Worm (Caenorhabditis elegans) whole organism, L1 larva: ENCODE results near the gene K07C11.10.

Experiments used
- C34B4.2 ChIP-seq: sonication (generic microtip); optimal IDR thresholded peaks from 2 replicates; lab custom pipeline; 2017; ENCODE audit warnings: mild to moderate bottlenecking, missing genetic modification characterization, missing compliant biosample characterization
- Y116A8C.19 ChIP-seq: sonication (generic microtip); optimal IDR thresholded peaks from 2 replicates; lab custom pipeline; 2016; ENCODE audit warnings: missing compliant biosample characterization, missing genetic modification characterization, borderline replicate concordance
- aha-1 ChIP-seq: fragments of 150-350 bp; optimal IDR thresholded peaks from 2 replicates; lab custom pipeline; 2014; ENCODE audit warnings: missing biosample characterization, missing genetic modification characterization
- alr-1 ChIP-seq: fragments of 200-800 bp; sonication (Bioruptor generic); optimal IDR thresholded peaks from 2 replicates; lab custom pipeline; 2018; ENCODE audit warnings: borderline replicate concordance, mild to moderate bottlenecking, missing genetic modification characterization, missing compliant biosample characterization
- ama-1 ChIP-seq: fragments of 150-350 bp; optimal IDR thresholded peaks from 2 replicates; lab custom pipeline; 2014
- dsc-1 ChIP-seq: sonication (generic microtip); optimal IDR thresholded peaks from 2 replicates; lab custom pipeline; 2016; ENCODE audit warnings: mild to moderate bottlenecking, missing genetic modification characterization, missing compliant biosample characterization
- egl-13 ChIP-seq: sonication (generic microtip); optimal IDR thresholded peaks from 2 replicates; lab custom pipeline; 2016; ENCODE audit warnings: missing genotype, missing genetic modification reagents, missing genetic modification characterization, missing compliant biosample characterization
- elt-2 ChIP-seq: sonication (generic microtip); optimal IDR thresholded peaks from 2 replicates; lab custom pipeline; 2016; ENCODE audit warnings: missing genetic modification characterization, mild to moderate bottlenecking, inconsistent platforms, missing compliant biosample characterization, missing genetic modification reagents
- elt-3 ChIP-seq, 6 experiments: fragments of 150-350 bp in 1 of 6; sonication (generic microtip); optimal IDR thresholded peaks; 2 replicates each; lab custom pipeline; 2017 to 2018; ENCODE audit warnings: missing biosample characterization in 6 of 6, missing genetic modification characterization in 6 of 6, inconsistent platforms in 1 of 6
- fkh-4 ChIP-seq: sonication (generic microtip); optimal IDR thresholded peaks from 2 replicates; lab custom pipeline; 2016; ENCODE audit warnings: missing compliant biosample characterization, missing genetic modification characterization, borderline replicate concordance
- fkh-8 ChIP-seq: sonication (generic microtip); optimal IDR thresholded peaks from 2 replicates; lab custom pipeline; 2016; ENCODE audit warnings: mild to moderate bottlenecking, missing genetic modification characterization, missing compliant biosample characterization
- hlh-17 ChIP-seq: fragments of 200-800 bp; sonication (Bioruptor generic); optimal IDR thresholded peaks from 2 replicates; lab custom pipeline; 2018; ENCODE audit warnings: missing genetic modification characterization, mild to moderate bottlenecking, missing compliant biosample characterization, moderate library complexity, borderline replicate concordance
- hlh-4 ChIP-seq: sonication (generic microtip); optimal IDR thresholded peaks from 2 replicates; lab custom pipeline; 2016; ENCODE audit warnings: mild to moderate bottlenecking, missing genetic modification characterization, missing compliant biosample characterization
- hpl-2 ChIP-seq: fragments of 150-350 bp; optimal IDR thresholded peaks from 2 replicates; lab custom pipeline; 2014; ENCODE audit warnings: missing biosample characterization, missing genetic modification reagents, missing genetic modification characterization
- irx-1 ChIP-seq: sonication (generic microtip); optimal IDR thresholded peaks from 2 replicates; lab custom pipeline; 2016; ENCODE audit warnings: missing genetic modification characterization, missing compliant biosample characterization
- lin-13 ChIP-seq: fragments of 150-350 bp; optimal IDR thresholded peaks from 2 replicates; lab custom pipeline; 2014; ENCODE audit warnings: missing biosample characterization, missing genetic modification reagents, missing genetic modification characterization
- lin-14 ChIP-seq: fragments of 200-800 bp; sonication (Bioruptor generic); optimal IDR thresholded peaks from 2 replicates; lab custom pipeline; 2018; ENCODE audit warnings: mild to moderate bottlenecking, missing genetic modification characterization, moderate library complexity, missing compliant biosample characterization
- lin-35 ChIP-seq, 2 experiments: fragments of 150-350 bp; optimal IDR thresholded peaks; 2 replicates each; lab custom pipeline; 2014; ENCODE audit warnings: missing biosample characterization in 2 of 2, missing genetic modification characterization in 2 of 2, missing genetic modification reagents in 2 of 2
- lsy-2 ChIP-seq, 2 experiments: fragments of 150-350 bp; optimal IDR thresholded peaks; 2 replicates each; lab custom pipeline; 2014; ENCODE audit warnings: missing biosample characterization in 2 of 2, missing genetic modification characterization in 2 of 2
- mab-9 ChIP-seq: fragments of 200-800 bp; sonication (Bioruptor generic); IDR thresholded peaks from 2 replicates; pipeline ENCODE4 v1.3.6; 2022; ENCODE audit warnings: missing genetic modification reagents, missing genetic modification characterization, missing compliant biosample characterization
- mef-2 ChIP-seq: fragments of 150-350 bp; optimal IDR thresholded peaks from 2 replicates; lab custom pipeline; 2014; ENCODE audit warnings: missing biosample characterization, missing genetic modification characterization
- nhr-11 ChIP-seq: fragments of 150-350 bp; optimal IDR thresholded peaks from 2 replicates; lab custom pipeline; 2014; ENCODE audit warnings: missing biosample characterization, missing genetic modification characterization
- nhr-12 ChIP-seq: sonication (generic microtip); optimal IDR thresholded peaks from 2 replicates; lab custom pipeline; 2017; ENCODE audit warnings: missing biosample characterization, missing genetic modification characterization
- nhr-19 ChIP-seq: fragments of 200-800 bp; sonication (Bioruptor generic); conservative IDR thresholded peaks from 2 replicates; pipeline ENCODE4 v1.3.6; 2022; ENCODE audit warnings: missing genetic modification characterization, missing compliant biosample characterization
- nhr-20 ChIP-seq: sonication (generic microtip); optimal IDR thresholded peaks from 2 replicates; lab custom pipeline; 2016; ENCODE audit warnings: mild to moderate bottlenecking, missing genetic modification characterization, missing compliant biosample characterization
- nhr-237 ChIP-seq: fragments of 150-350 bp; optimal IDR thresholded peaks from 2 replicates; lab custom pipeline; 2014; ENCODE audit warnings: missing biosample characterization, missing genetic modification characterization
- nhr-28 ChIP-seq: fragments of 150-350 bp; optimal IDR thresholded peaks from 2 replicates; lab custom pipeline; 2014; ENCODE audit warnings: missing biosample characterization, missing genetic modification characterization
- nhr-47 ChIP-seq: sonication (generic microtip); optimal IDR thresholded peaks from 2 replicates; lab custom pipeline; 2016; ENCODE audit warnings: mild to moderate bottlenecking, missing genetic modification characterization, moderate library complexity, missing compliant biosample characterization
- nhr-71 ChIP-seq: sonication (generic microtip); optimal IDR thresholded peaks from 2 replicates; lab custom pipeline; 2016; ENCODE audit warnings: mild to moderate bottlenecking, missing genetic modification characterization, moderate library complexity, missing compliant biosample characterization
- nhr-85 ChIP-seq: sonication (generic microtip); peaks from one replicate; lab custom pipeline; 2016; ENCODE audit warnings: missing genetic modification characterization, inconsistent platforms, missing compliant biosample characterization
- pag-3 ChIP-seq: sonication (generic microtip); optimal IDR thresholded peaks from 2 replicates; lab custom pipeline; 2017; ENCODE audit warnings: missing genetic modification characterization, mild to moderate bottlenecking, missing compliant biosample characterization, antibody characterized with exemption, borderline replicate concordance; ENCODE audit not compliant: insufficient read depth
- pax-3 ChIP-seq: fragments of 200-800 bp; sonication (Bioruptor generic); optimal IDR thresholded peaks from 2 replicates; lab custom pipeline; 2018; ENCODE audit warnings: mild to moderate bottlenecking, missing genetic modification characterization, moderate library complexity, missing compliant biosample characterization
- rnt-1 ChIP-seq: sonication (generic microtip); optimal IDR thresholded peaks from 2 replicates; lab custom pipeline; 2016; ENCODE audit warnings: mild to moderate bottlenecking, missing genetic modification characterization, moderate library complexity, missing compliant biosample characterization
- skn-1 ChIP-seq: fragments of 150-350 bp; optimal IDR thresholded peaks from 2 replicates; lab custom pipeline; 2014; ENCODE audit warnings: missing biosample characterization, missing genetic modification characterization
- snu-23 ChIP-seq: sonication (generic microtip); optimal IDR thresholded peaks from 2 replicates; lab custom pipeline; 2016; ENCODE audit warnings: missing genetic modification characterization, missing compliant biosample characterization
- sox-4 ChIP-seq: sonication (generic microtip); optimal IDR thresholded peaks from 2 replicates; lab custom pipeline; 2016; ENCODE audit warnings: missing genetic modification characterization, missing compliant biosample characterization
- swsn-7 ChIP-seq: sonication (generic microtip); optimal IDR thresholded peaks from 2 replicates; lab custom pipeline; 2016; ENCODE audit warnings: missing genetic modification characterization, missing compliant biosample characterization
- unc-130 ChIP-seq: fragments of 150-350 bp; optimal IDR thresholded peaks from 2 replicates; lab custom pipeline; 2017; ENCODE audit warnings: missing biosample characterization, missing genetic modification characterization, inconsistent platforms
- unc-62 ChIP-seq: fragments of 150-350 bp; optimal IDR thresholded peaks from 2 replicates; lab custom pipeline; 2014; ENCODE audit warnings: missing biosample characterization, missing genetic modification reagents, missing genetic modification characterization
- unc-86 ChIP-seq: sonication (generic microtip); optimal IDR thresholded peaks from 2 replicates; lab custom pipeline; 2016; ENCODE audit warnings: missing genetic modification characterization, missing compliant biosample characterization
- xbp-1 ChIP-seq: sonication (generic microtip); optimal IDR thresholded peaks from 2 replicates; lab custom pipeline; 2016; ENCODE audit warnings: missing genetic modification characterization, missing compliant biosample characterization
- zag-1 ChIP-seq: fragments of 150-350 bp; optimal IDR thresholded peaks from 2 replicates; lab custom pipeline; 2014; ENCODE audit warnings: missing biosample characterization, missing genetic modification characterization
- ztf-4 ChIP-seq: fragments of 150-350 bp; optimal IDR thresholded peaks from 2 replicates; lab custom pipeline; 2014; ENCODE audit warnings: missing biosample characterization, missing genetic modification characterization

K07C11.10 gene

DNA sequence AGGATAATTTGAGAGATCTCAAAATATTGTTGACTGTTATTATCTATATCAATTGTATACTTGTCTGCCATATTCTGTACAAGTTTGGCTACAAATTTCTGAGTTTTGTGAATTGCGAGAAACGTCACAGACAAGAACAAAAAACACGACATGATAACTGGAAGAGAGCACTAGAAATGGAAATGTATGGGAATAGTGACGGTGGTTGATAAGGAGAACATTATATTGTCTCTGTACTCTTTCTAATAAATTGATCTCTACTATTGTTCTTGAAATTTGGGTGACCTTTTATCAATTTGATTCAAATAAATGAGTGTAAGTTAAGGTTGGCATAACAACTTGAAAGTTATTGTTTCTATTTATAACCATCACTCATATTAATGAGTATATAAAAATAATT lies 13.9 kb downstream of the K07C11.10 start:
- TF ChIP-seq nhr-12 (tag; lab: Kevin White, UChicago) (no peak), lin-35 (GFP tag; optimal IDR thresholded peaks at IDR 0.05; lab: Kevin White, UChicago) (peak in 1 of 2 experiments; percentile 10), hlh-4 (no peak), nhr-47 (no peak), rnt-1 (no peak), pag-3 (tag; lab: Kevin White, UChicago) (no peak), elt-2 (tag; lab: Kevin White, UChicago) (peak; percentile 67), lin-13 (GFP tag; lab: Kevin White, UChicago) (no peak), sox-4 (tag; lab: Kevin White, UChicago) (no peak), snu-23 (GFP tag; lab: Kevin White, UChicago) (no peak), hlh-17 (no peak), nhr-237 (no peak), aha-1 (tag; lab: Kevin White, UChicago) (no peak), unc-62 (GFP tag; lab: Kevin White, UChicago) (no peak), unc-86 (tag; lab: Kevin White, UChicago) (no peak), nhr-19 (no peak)
- TF ChIP-seq, all 84 proteins: peak for 2

DNA sequence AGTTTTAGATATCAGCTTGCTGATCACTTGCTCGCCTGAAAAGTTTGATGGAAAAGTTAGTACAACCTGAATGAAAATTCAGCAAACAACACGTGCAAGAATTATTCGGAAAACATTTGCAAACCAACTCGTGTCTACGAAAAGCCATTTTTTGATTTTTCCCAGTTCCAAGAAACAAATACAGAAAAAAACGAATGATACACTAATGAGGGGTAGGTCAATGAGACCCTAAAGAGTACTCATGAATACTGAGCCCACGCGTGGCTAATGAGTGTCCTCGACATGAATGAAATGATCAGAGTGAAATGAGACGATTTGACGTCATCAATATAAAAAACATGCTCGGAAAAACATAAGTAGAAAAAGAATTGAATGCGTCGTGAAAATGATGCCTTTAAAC lies 14.7 kb downstream of the K07C11.10 start:
- no peak for TF ChIP-seq mab-9 (GFP tag; lab: Robert Waterston, UW)
- peak; percentile 26 for TF ChIP-seq swsn-7 (tag; lab: Kevin White, UChicago)
- peak; percentile 52 for TF ChIP-seq egl-13 (tag; lab: Kevin White, UChicago)
- no peak for TF ChIP-seq alr-1 (tag; lab: Kevin White, UChicago)
- peak; percentile 30 for TF ChIP-seq unc-86 (tag; lab: Kevin White, UChicago)
- TF ChIP-seq nhr-85 (tag; lab: Kevin White, UChicago) = peak; percentile 47
- peak; percentile 92 for TF ChIP-seq dsc-1 (tag; lab: Kevin White, UChicago)
- peak; percentile 22 for TF ChIP-seq nhr-20 (tag; lab: Kevin White, UChicago)
- peak; percentile 78 for TF ChIP-seq lin-14 (GFP tag; lab: Kevin White, UChicago)
- peak; percentile 33 for TF ChIP-seq ztf-4 (tag; lab: Kevin White, UChicago)
- TF ChIP-seq zag-1 (tag; lab: Kevin White, UChicago) = no peak
- TF ChIP-seq fkh-4 (tag; lab: Kevin White, UChicago) = no peak
- TF ChIP-seq ama-1 = no peak
- no peak for TF ChIP-seq skn-1 (tag; lab: Kevin White, UChicago)
- peak; percentile 17 for TF ChIP-seq nhr-11 (tag; lab: Kevin White, UChicago)
- no peak for TF ChIP-seq Y116A8C.19 (tag; lab: Kevin White, UChicago)
- peak; percentile 78 for TF ChIP-seq nhr-47
- no peak for TF ChIP-seq C34B4.2 (tag; lab: Kevin White, UChicago)
- TF ChIP-seq hpl-2 (GFP tag; lab: Kevin White, UChicago) = no peak
- no peak for TF ChIP-seq hlh-17
- TF ChIP-seq unc-130 (tag; lab: Kevin White, UChicago) = no peak
- peak; percentile 11 to 32 for TF ChIP-seq lsy-2 (tag; optimal IDR thresholded peaks at IDR 0.05; lab: Kevin White, UChicago)
- peak; percentile 31 for TF ChIP-seq pax-3 (tag; lab: Kevin White, UChicago)
- peak; percentile 90 for TF ChIP-seq sox-4 (tag; lab: Kevin White, UChicago)
- no peak for TF ChIP-seq elt-3 (tag; optimal IDR thresholded peaks at IDR 0.05; lab: Kevin White, UChicago)
- TF ChIP-seq nhr-71 (tag; lab: Kevin White, UChicago) = peak; percentile 82
- peak; percentile 11 for TF ChIP-seq xbp-1 (tag; lab: Kevin White, UChicago)
- no peak for TF ChIP-seq nhr-12 (tag; lab: Kevin White, UChicago)
- no peak for TF ChIP-seq mef-2 (tag; lab: Kevin White, UChicago)
- TF ChIP-seq irx-1 (tag; lab: Kevin White, UChicago) = no peak
- peak; percentile 62 for TF ChIP-seq hlh-4
- peak; percentile 81 for TF ChIP-seq fkh-8 (tag; lab: Kevin White, UChicago)
- TF ChIP-seq nhr-28 (tag; lab: Kevin White, UChicago) = no peak
